Worm (Caenorhabditis elegans) whole organism, L3 larva: ENCODE data around the gene C50B6.1.

Source experiments
- aly-2 ChIP-seq: fragments of 150-350 bp; optimal IDR thresholded peaks from 2 replicates; lab custom pipeline; 2014; ENCODE audit warnings: missing biosample characterization, missing genetic modification characterization
- daf-12 ChIP-seq: fragments of 150-350 bp; optimal IDR thresholded peaks from 2 replicates; lab custom pipeline; 2014; ENCODE audit warnings: missing biosample characterization, missing genetic modification reagents, missing genetic modification characterization
- egl-27 ChIP-seq: sonication (generic microtip); optimal IDR thresholded peaks from 4 replicates; lab custom pipeline; 2017; ENCODE audit warnings: missing biosample characterization, missing genetic modification reagents, missing genetic modification characterization
- elt-3 ChIP-seq, 3 experiments: fragments of 150-350 bp in 1 of 3; sonication (generic microtip) in 2 of 3; optimal IDR thresholded peaks; 2 replicates in 2 of 3; 4 replicates in 1 of 3; lab custom pipeline; 2014 to 2017; ENCODE audit warnings: missing biosample characterization in 3 of 3, missing genetic modification characterization in 3 of 3
- lsy-12 ChIP-seq: sonication (generic microtip); optimal IDR thresholded peaks from 2 replicates; lab custom pipeline; 2016; ENCODE audit warnings: mild to moderate bottlenecking, missing genetic modification characterization, missing compliant biosample characterization
- nhr-11 ChIP-seq: fragments of 150-350 bp; optimal IDR thresholded peaks from 2 replicates; lab custom pipeline; 2014; ENCODE audit warnings: missing biosample characterization, missing genetic modification characterization
- nhr-77 ChIP-seq: fragments of 150-350 bp; optimal IDR thresholded peaks from 2 replicates; lab custom pipeline; 2014; ENCODE audit warnings: missing biosample characterization, missing genetic modification characterization
- tbx-2 ChIP-seq: sonication (generic microtip); optimal IDR thresholded peaks from 2 replicates; lab custom pipeline; 2016; ENCODE audit warnings: mild to moderate bottlenecking, missing genetic modification characterization, missing compliant biosample characterization
- unc-39 ChIP-seq: sonication (generic microtip); optimal IDR thresholded peaks from 4 replicates; lab custom pipeline; 2017; ENCODE audit warnings: missing biosample characterization, missing genetic modification characterization
- unc-62 ChIP-seq: fragments of 150-350 bp; sonication (generic microtip); optimal IDR thresholded peaks from 4 replicates; lab custom pipeline; 2014; ENCODE audit warnings: missing biosample characterization, missing genetic modification reagents, missing genetic modification characterization
- zag-1 ChIP-seq: fragments of 150-350 bp; optimal IDR thresholded peaks from 2 replicates; lab custom pipeline; 2014; ENCODE audit warnings: missing biosample characterization, missing genetic modification characterization

ce11 chrV:13350302-13350701, 41.6 kb downstream of the C50B6.1 start:
- TF ChIP-seq unc-39 (tag; lab: Kevin White, UChicago) (no peak), unc-62 (GFP tag; lab: Kevin White, UChicago) (no peak), egl-27 (no peak), elt-3 (tag; optimal IDR thresholded peaks at IDR 0.05; lab: Kevin White, UChicago) (no peak), nhr-77 (tag; lab: Kevin White, UChicago) (no peak), nhr-11 (tag; lab: Kevin White, UChicago) (no peak), daf-12 (no peak), tbx-2 (tag; lab: Kevin White, UChicago) (no peak), lsy-12 (tag; lab: Kevin White, UChicago) (no peak), aly-2 (tag; lab: Kevin White, UChicago) (no peak), zag-1 (tag; lab: Kevin White, UChicago) (no peak)
